Worm (Caenorhabditis elegans) whole organism, late embryonic: Measurements from ENCODE around the gene grl-21.

ENCODE experiments used
- T23F11.4 ChIP-seq: fragments of 200-800 bp; sonication (Bioruptor generic); optimal IDR thresholded peaks from 2 replicates; lab custom pipeline; 2018; ENCODE audit warnings: mild to moderate bottlenecking, missing genetic modification characterization, missing compliant biosample characterization
- hlh-30 ChIP-seq: sonication (generic microtip); optimal IDR thresholded peaks from 2 replicates; lab custom pipeline; 2017; ENCODE audit warnings: antibody characterized with exemption, missing genetic modification characterization, missing compliant biosample characterization; ENCODE audit not compliant: insufficient read depth

DNA sequence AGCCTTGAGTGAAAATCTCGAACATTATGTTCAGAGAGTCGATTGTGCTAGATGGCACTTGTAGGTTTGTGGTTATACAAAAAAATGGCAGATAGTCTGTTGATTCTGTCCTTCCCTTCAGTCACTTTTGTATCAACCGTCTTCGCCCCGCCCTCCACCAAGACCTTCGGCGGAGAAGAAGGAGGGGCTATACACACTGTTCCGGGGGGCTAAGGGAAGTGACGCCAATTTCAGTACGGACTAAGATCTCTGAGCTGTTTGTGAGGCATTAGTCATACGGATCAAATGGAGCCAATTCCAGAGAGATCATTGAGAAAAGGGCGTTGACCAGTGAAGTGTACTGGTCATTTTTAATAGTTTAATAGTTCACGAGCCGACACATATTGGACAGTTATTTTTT lies 43.3 kb downstream of the grl-21 start, which contains the start of gene swt-3:
- TF ChIP-seq hlh-30 (no peak), T23F11.4 (GFP tag; lab: Kevin White, UChicago) (no peak)
